Fruit fly (Drosophila melanogaster) whole organism, wandering third instar larva: ENCODE results near the gene lark.

Experiments used
- Abd-B ChIP-seq: fragments of >200 bp; optimal IDR thresholded peaks from 2 replicates; lab custom pipeline; 2017; ENCODE audit warnings: missing biosample characterization, missing genetic modification characterization
- GATAd ChIP-seq: sonication (Bioruptor generic); optimal IDR thresholded peaks from 2 replicates; lab custom pipeline; 2016; ENCODE audit warnings: missing biosample characterization, missing genetic modification characterization
- dsf ChIP-seq: sonication (Bioruptor generic); optimal IDR thresholded peaks from 2 replicates; lab custom pipeline; 2016; ENCODE audit warnings: missing biosample characterization, missing genetic modification characterization, borderline replicate concordance
- lola ChIP-seq: fragments of >200 bp; optimal IDR thresholded peaks from 2 replicates; lab custom pipeline; 2017; ENCODE audit warnings: missing biosample characterization, missing genetic modification characterization

dm6 chr3L:7371290-7371689 is 32.2 kb downstream of the lark start:
- TF ChIP-seq dsf (no peak), Abd-B (GFP tag; lab: Kevin White, UChicago) (no peak), lola (GFP tag; lab: Kevin White, UChicago) (no peak), GATAd (GFP tag; lab: Kevin White, UChicago) (no peak)
